Fruit fly (Drosophila melanogaster): Measurements from ENCODE around the gene CG34296.
A peak's percentile ranks its signal among the peaks of the same experiment; 100 is the strongest.

Gene CG34296

dm6 chr3R:29722238-29722637 is at the start of gene CG34296:
Gene CG34296, plus strand, starts transcription at chr3R:29722538.
- TF ChIP-seq CG6808 (GFP tag; optimal IDR thresholded peaks at IDR 0.05) (no peak), CG8632 (GFP tag; optimal IDR thresholded peaks at IDR 0.05) (no peak), svp (GFP tag) (no peak), Ets96B (tag; optimal IDR thresholded peaks at IDR 0.05) (no peak), CG16779 (tag; optimal IDR thresholded peaks at IDR 0.05) (no peak), CG7368 (GFP tag; optimal IDR thresholded peaks at IDR 0.05) (no peak), Eip75B (GFP tag; optimal IDR thresholded peaks at IDR 0.05) (no peak), CG8119 (GFP tag; IDR thresholded peaks at IDR 0.05) (no peak), fd85E (GFP tag; optimal IDR thresholded peaks at IDR 0.05) (no peak), net (GFP tag; optimal IDR thresholded peaks at IDR 0.05) (no peak), Lpt (GFP tag; optimal IDR thresholded peaks at IDR 0.05) (no peak), Eip93F (GFP tag; optimal IDR thresholded peaks at IDR 0.05) (no peak), Smox (GFP tag; optimal IDR thresholded peaks at IDR 0.05) (no peak), CG1621 (tag; optimal IDR thresholded peaks at IDR 0.05) (no peak), acj6 (GFP tag; optimal IDR thresholded peaks at IDR 0.05) (no peak), CG6163 (GFP tag; IDR thresholded peaks at IDR 0.05) (no peak), CG8319 (GFP tag; optimal IDR thresholded peaks at IDR 0.05) (no peak), fd59A (GFP tag; optimal IDR thresholded peaks at IDR 0.05) (no peak), Sox102F (GFP tag; optimal IDR thresholded peaks at IDR 0.05) (no peak), CG3919 (GFP tag; optimal IDR thresholded peaks at IDR 0.05) (no peak)

- TF ChIP-seq fd59A (GFP tag; optimal IDR thresholded peaks at IDR 0.05) (no peak), CG6808 (GFP tag; optimal IDR thresholded peaks at IDR 0.05) (no peak), Smox (GFP tag; optimal IDR thresholded peaks at IDR 0.05) (peak; percentile 60), vri (GFP tag; optimal IDR thresholded peaks at IDR 0.05) (no peak), eg (GFP tag; IDR thresholded peaks at IDR 0.05) (peak; percentile 75; the same call in 2 of the 3 replicates), dac (GFP tag; optimal IDR thresholded peaks at IDR 0.05) (no peak), CG6163 (GFP tag; IDR thresholded peaks at IDR 0.05) (peak; percentile 77), Ets96B (tag; optimal IDR thresholded peaks at IDR 0.05) (peak; percentile 63), Eip75B (GFP tag; optimal IDR thresholded peaks at IDR 0.05) (no peak), dsx (GFP tag; optimal IDR thresholded peaks at IDR 0.05; ENCODE audit: poor library complexity, severe bottlenecking) (peak; percentile 23), acj6 (GFP tag; optimal IDR thresholded peaks at IDR 0.05) (peak; percentile 56), ss (GFP tag; optimal IDR thresholded peaks at IDR 0.05) (no peak), svp (GFP tag) (peak; percentile 84), fkh (GFP tag; optimal IDR thresholded peaks at IDR 0.05) (no peak), fd85E (GFP tag; optimal IDR thresholded peaks at IDR 0.05) (no peak), spab (GFP tag; optimal IDR thresholded peaks at IDR 0.05) (no peak), Met (GFP tag; optimal IDR thresholded peaks at IDR 0.05) (peak; percentile 66), Sox15 (GFP tag; optimal IDR thresholded peaks at IDR 0.05) (peak; percentile 48), Eip93F (GFP tag; optimal IDR thresholded peaks at IDR 0.05) (peak; percentile 30), pdm3 (GFP tag; optimal IDR thresholded peaks at IDR 0.05) (peak; percentile 71), Ets21C (GFP tag; optimal IDR thresholded peaks at IDR 0.05) (peak; percentile 53), Sox14 (GFP tag; optimal IDR thresholded peaks at IDR 0.05) (peak; percentile 70), CG15336 (GFP tag; IDR thresholded peaks at IDR 0.05) (peak; percentile 54; the same call in 1 of the 2 replicates), Lpt (GFP tag; optimal IDR thresholded peaks at IDR 0.05) (peak; percentile 54), CG9139 (GFP tag; optimal IDR thresholded peaks at IDR 0.05) (no peak), Hr4 (GFP tag; optimal IDR thresholded peaks at IDR 0.05) (peak; percentile 74), Gug (GFP tag; IDR thresholded peaks at IDR 0.05) (peak; percentile 60), Eip78C (GFP tag) (peak; percentile 84), CG6792 (GFP tag; optimal IDR thresholded peaks at IDR 0.05) (peak; percentile 37), net (GFP tag; optimal IDR thresholded peaks at IDR 0.05) (peak; percentile 44), CG10631 (GFP tag; optimal IDR thresholded peaks at IDR 0.05) (no peak), cyc (GFP tag; optimal IDR thresholded peaks at IDR 0.05) (peak; percentile 73), CG4318 (GFP tag; optimal IDR thresholded peaks at IDR 0.05) (no peak), salr (GFP tag; optimal IDR thresholded peaks at IDR 0.05) (no peak), CG6854 (GFP tag; optimal IDR thresholded peaks at IDR 0.05) (no peak), CG6276 (GFP tag; optimal IDR thresholded peaks at IDR 0.05) (no peak), CG34406 (GFP tag; optimal IDR thresholded peaks at IDR 0.05) (peak; percentile 19), CG1621 (tag; optimal IDR thresholded peaks at IDR 0.05) (peak; percentile 41), CG32006 (GFP tag; optimal IDR thresholded peaks at IDR 0.05) (peak; percentile 59), CG8632 (GFP tag; optimal IDR thresholded peaks at IDR 0.05) (peak; percentile 27), CG31627 (GFP tag; optimal IDR thresholded peaks at IDR 0.05) (peak; percentile 74), CG8319 (GFP tag; optimal IDR thresholded peaks at IDR 0.05) (peak; percentile 13), CG11294 (GFP tag; IDR thresholded peaks at IDR 0.05) (no peak; the same call in 1 of the 2 replicates), CG16779 (tag; optimal IDR thresholded peaks at IDR 0.05) (no peak)
These were observed 47.0 kb upstream of the CG34296 start, which contains the start of the genes Bub3 and Cap-D2 for dm6 chr3R:29675333-29675732. Gene Bub3, minus strand, starts transcription at chr3R:29675421. Gene Cap-D2, plus strand, starts transcription at chr3R:29675651.
